Worm (Caenorhabditis elegans): Measurements from ENCODE around the gene F48F7.5.

F48F7.5 gene

DNA sequence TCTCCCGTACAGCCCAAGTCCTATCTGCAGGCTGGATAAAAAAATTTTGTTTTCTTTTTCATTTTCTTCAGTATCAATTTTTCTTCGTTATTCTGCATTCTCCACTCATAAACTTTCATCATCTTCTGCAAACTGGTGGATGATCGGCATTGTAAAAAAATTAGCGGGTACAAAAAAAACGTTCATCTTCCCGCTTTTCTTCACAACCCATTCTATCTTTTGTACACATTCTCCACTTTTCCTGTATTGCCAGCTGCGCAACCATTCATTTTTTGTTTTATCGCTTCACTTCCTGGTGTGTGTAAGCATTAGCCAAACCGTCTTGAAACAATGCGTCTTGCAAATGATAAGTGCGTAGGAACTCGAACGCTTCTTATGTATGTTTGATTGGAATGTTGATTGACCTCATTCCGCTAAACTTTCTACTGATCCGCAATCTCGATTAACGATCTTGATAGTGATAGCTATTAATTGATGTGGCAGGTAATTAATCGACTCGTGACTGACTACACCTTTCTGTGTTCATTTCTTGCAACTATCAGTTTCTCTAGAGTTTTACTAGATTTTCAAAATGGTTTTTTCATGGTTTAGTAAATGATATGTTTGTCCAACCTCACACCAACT, 893 bp upstream of the F48F7.5 start:
- TF ChIP-seq nhr-25 (tag; optimal IDR thresholded peaks at IDR 0.05) = peak; percentile 75
- TF ChIP-seq nhr-12 (tag; optimal IDR thresholded peaks at IDR 0.05) = no peak
- no peak for TF ChIP-seq ceh-9 (tag; optimal IDR thresholded peaks at IDR 0.05)
- TF ChIP-seq nfya-1 (tag; optimal IDR thresholded peaks at IDR 0.05; ENCODE audit: insufficient read depth) = no peak
- TF ChIP-seq elt-3 (tag; optimal IDR thresholded peaks at IDR 0.05) = peak; percentile 27 to 53 (median 29)
- peak; percentile 44 for TF ChIP-seq jun-1 (tag; optimal IDR thresholded peaks at IDR 0.05)
- TF ChIP-seq pqm-1 (tag; optimal IDR thresholded peaks at IDR 0.05) = peak; percentile 16
- TF ChIP-seq fos-1 (tag; optimal IDR thresholded peaks at IDR 0.05) = no peak
- peak; percentile 57 for TF ChIP-seq elt-2 (tag; optimal IDR thresholded peaks at IDR 0.05)
- TF ChIP-seq unc-62 (GFP tag; optimal IDR thresholded peaks at IDR 0.05) = peak; percentile 73
- peak; percentile 90 for TF ChIP-seq elt-1 (tag; optimal IDR thresholded peaks at IDR 0.05)
- TF ChIP-seq hmg-11 (tag; optimal IDR thresholded peaks at IDR 0.05) = no peak
- TF ChIP-seq fkh-10 (GFP tag; optimal IDR thresholded peaks at IDR 0.05) = no peak
- no peak for TF ChIP-seq nhr-67 (tag; optimal IDR thresholded peaks at IDR 0.05)
- no peak for TF ChIP-seq nhr-11 (tag; optimal IDR thresholded peaks at IDR 0.05)
- TF ChIP-seq ZK546.5 (tag; optimal IDR thresholded peaks at IDR 0.05) = no peak
- TF ChIP-seq nhr-76 (tag; optimal IDR thresholded peaks at IDR 0.05) = no peak
- no peak for TF ChIP-seq sea-2 (GFP tag; optimal IDR thresholded peaks at IDR 0.05)
- peak; percentile 82 for TF ChIP-seq nhr-23 (tag; optimal IDR thresholded peaks at IDR 0.05)
- TF ChIP-seq ztf-4 (tag; optimal IDR thresholded peaks at IDR 0.05) = no peak
- TF ChIP-seq aly-2 (tag; optimal IDR thresholded peaks at IDR 0.05) = no peak
- TF ChIP-seq eor-1 (tag; optimal IDR thresholded peaks at IDR 0.05) = no peak
- no peak for TF ChIP-seq ceh-16 (tag; optimal IDR thresholded peaks at IDR 0.05)
- TF ChIP-seq lsy-12 (tag; optimal IDR thresholded peaks at IDR 0.05) = no peak
- TF ChIP-seq zag-1 (tag; optimal IDR thresholded peaks at IDR 0.05) = no peak
- TF ChIP-seq pha-4 (tag; optimal IDR thresholded peaks at IDR 0.05) = no peak
- TF ChIP-seq nhr-28 (tag; optimal IDR thresholded peaks at IDR 0.05) = no peak
- TF ChIP-seq nhr-43 (tag; optimal IDR thresholded peaks at IDR 0.05; ENCODE audit: poor library complexity, severe bottlenecking) = peak; percentile 74
- TF ChIP-seq egl-5 (tag; optimal IDR thresholded peaks at IDR 0.05) = peak; percentile 4
- no peak for TF ChIP-seq mdl-1 (tag; optimal IDR thresholded peaks at IDR 0.05)
- no peak for TF ChIP-seq R02D3.7 (tag; optimal IDR thresholded peaks at IDR 0.05)

DNA sequence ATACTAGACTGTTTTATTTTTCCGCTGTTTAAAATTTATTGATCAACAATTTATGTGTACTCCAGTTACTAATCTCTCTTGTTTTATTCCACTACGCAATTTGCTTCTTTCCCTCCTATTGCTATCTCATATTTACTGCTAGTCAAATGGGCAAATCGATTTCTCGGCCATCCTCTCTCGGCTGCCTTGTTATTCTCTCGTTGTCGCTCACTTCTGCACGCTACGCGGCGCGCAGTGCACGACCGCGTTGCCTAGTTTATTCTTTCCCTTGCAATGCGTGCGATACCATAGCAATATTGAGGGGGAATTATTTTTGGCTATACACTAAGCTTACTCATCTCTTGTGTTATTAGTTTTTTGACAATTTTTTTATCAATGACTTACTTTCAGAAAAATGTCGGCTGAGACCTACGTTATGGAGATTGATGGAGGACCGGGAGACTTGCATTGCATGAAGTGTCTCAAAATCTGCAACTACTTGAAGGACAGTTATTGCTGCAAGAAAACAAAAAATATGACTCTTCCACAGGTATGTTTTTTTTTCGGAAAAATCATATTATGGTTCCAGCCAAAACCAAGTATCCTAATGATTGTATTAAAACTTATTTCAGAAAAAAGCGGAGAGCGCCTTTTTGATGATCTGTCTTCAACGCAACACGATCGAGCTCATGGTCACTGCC, 2.1 kb downstream of the F48F7.5 start, which contains the start of gene F48F7.6:
F48F7.6 (plus strand) TSS at position 391 of the 680 bp plus-strand sequence.
- TF ChIP-seq nfya-1 (tag; optimal IDR thresholded peaks at IDR 0.05; ENCODE audit: insufficient read depth) (peak; percentile 69), lin-15B (tag; optimal IDR thresholded peaks at IDR 0.05) (peak; percentile 51), egl-5 (tag; optimal IDR thresholded peaks at IDR 0.05) (peak; percentile 73), nhr-25 (tag; optimal IDR thresholded peaks at IDR 0.05) (no peak), hmg-11 (tag; optimal IDR thresholded peaks at IDR 0.05) (peak; percentile 57), nhr-77 (tag; optimal IDR thresholded peaks at IDR 0.05) (no peak), pha-4 (tag; optimal IDR thresholded peaks at IDR 0.05) (peak; percentile 64), elt-2 (tag; optimal IDR thresholded peaks at IDR 0.05) (peak; percentile 17), ztf-11 (tag; optimal IDR thresholded peaks at IDR 0.05) (no peak), ceh-28 (tag; optimal IDR thresholded peaks at IDR 0.05) (peak; percentile 29), ceh-9 (tag; optimal IDR thresholded peaks at IDR 0.05) (no peak), lin-39 (tag; optimal IDR thresholded peaks at IDR 0.05) (peak; percentile 92), tbx-2 (tag; optimal IDR thresholded peaks at IDR 0.05) (peak; percentile 10), mdl-1 (tag; optimal IDR thresholded peaks at IDR 0.05) (no peak), snpc-4 (tag; optimal IDR thresholded peaks at IDR 0.05) (peak; percentile 15), nhr-43 (tag; optimal IDR thresholded peaks at IDR 0.05; ENCODE audit: poor library complexity, severe bottlenecking) (no peak), aly-2 (tag; optimal IDR thresholded peaks at IDR 0.05) (no peak)

DNA sequence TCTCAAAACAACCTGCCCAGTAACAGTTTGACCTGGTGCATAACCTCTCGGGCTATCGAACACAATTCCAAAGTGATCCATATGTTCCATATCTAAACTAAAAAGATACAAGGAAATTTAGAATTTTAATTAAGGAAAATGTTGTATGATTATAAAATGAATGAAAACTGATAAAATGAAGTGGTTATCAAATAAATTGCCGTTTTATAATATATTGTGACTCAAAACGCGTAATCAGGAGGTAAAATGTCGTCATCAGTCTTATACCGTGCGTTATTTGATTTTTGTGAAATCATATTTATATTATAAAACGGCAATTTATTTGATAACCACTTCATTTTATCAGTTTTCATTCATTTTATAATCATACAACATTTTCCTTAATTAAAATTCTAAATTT, 5.0 kb downstream of the F48F7.5 start, which contains the start of gene arrd-24:
arrd-24 (minus strand) TSS at position 101 of the 400 bp plus-strand sequence.
- peak; percentile 64 for TF ChIP-seq elt-2 (tag; optimal IDR thresholded peaks at IDR 0.05)

Data from whole organism, L3 larva.